Worm (Caenorhabditis elegans): ENCODE results near the gene T22D1.17.
A peak's percentile ranks its signal among the peaks of the same experiment; 100 is the strongest.

Gene T22D1.17

ce11 chrIV:6905947-6906489, at the start of gene T22D1.17, which contains the start of gene T22D1.8:
TSS of gene T22D1.17 (plus strand) at chrIV:6905997.
TSS of gene T22D1.8 (minus strand) at chrIV:6906348.
- TF ChIP-seq nhr-28 (tag; optimal IDR thresholded peaks at IDR 0.05) = no peak
- no peak for TF ChIP-seq nhr-2 (tag; optimal IDR thresholded peaks at IDR 0.05)
- no peak for TF ChIP-seq ceh-83 (GFP tag; optimal IDR thresholded peaks at IDR 0.05)

- TF ChIP-seq snpc-4 (tag; optimal IDR thresholded peaks at IDR 0.05) (no peak), tbx-8 (GFP tag; optimal IDR thresholded peaks at IDR 0.05) (no peak), drap-1 (GFP tag; optimal IDR thresholded peaks at IDR 0.05) (no peak), blmp-1 (tag; optimal IDR thresholded peaks at IDR 0.05) (no peak), ces-1 (GFP tag; optimal IDR thresholded peaks at IDR 0.05) (no peak), nhr-2 (tag; optimal IDR thresholded peaks at IDR 0.05) (no peak), M03D4.4 (tag; optimal IDR thresholded peaks at IDR 0.05) (no peak), sem-2 (GFP tag; optimal IDR thresholded peaks at IDR 0.05) (no peak), mep-1 (tag; optimal IDR thresholded peaks at IDR 0.05) (no peak), unc-39 (tag; optimal IDR thresholded peaks at IDR 0.05) (no peak), cnd-1 (tag; optimal IDR thresholded peaks at IDR 0.05) (no peak), elt-1 (tag; optimal IDR thresholded peaks at IDR 0.05; ENCODE audit: borderline replicate concordance, insufficient read depth) (no peak)
These were observed 46.5 kb upstream of the T22D1.17 start, which contains the start of gene R13H7.2 for ce11 chrIV:6859270-6859669. TSS of gene R13H7.2 (minus strand) at chrIV:6859370.

- no peak for TF ChIP-seq pha-4 (tag; optimal IDR thresholded peaks at IDR 0.05)
- TF ChIP-seq sptf-1 (tag; optimal IDR thresholded peaks at IDR 0.05) = no peak
- no peak for TF ChIP-seq nhr-2 (tag; optimal IDR thresholded peaks at IDR 0.05)
- no peak for TF ChIP-seq hlh-1 (tag; optimal IDR thresholded peaks at IDR 0.05)
- TF ChIP-seq ztf-11 (tag; optimal IDR thresholded peaks at IDR 0.05) = no peak
- no peak for TF ChIP-seq bed-3 (GFP tag; optimal IDR thresholded peaks at IDR 0.05)
- no peak for TF ChIP-seq M03D4.4 (tag; optimal IDR thresholded peaks at IDR 0.05)
- no peak for TF ChIP-seq nhr-76 (tag; optimal IDR thresholded peaks at IDR 0.05)
- no peak for TF ChIP-seq mab-5 (tag; optimal IDR thresholded peaks at IDR 0.05)
- TF ChIP-seq unc-39 (tag; optimal IDR thresholded peaks at IDR 0.05) = no peak
- no peak for TF ChIP-seq blmp-1 (tag; optimal IDR thresholded peaks at IDR 0.05)
- TF ChIP-seq mep-1 (tag; optimal IDR thresholded peaks at IDR 0.05) = no peak
- TF ChIP-seq ceh-39 (tag; optimal IDR thresholded peaks at IDR 0.05) = no peak
- no peak for TF ChIP-seq lin-13 (tag; optimal IDR thresholded peaks at IDR 0.05)
- no peak for TF ChIP-seq ceh-83 (GFP tag; optimal IDR thresholded peaks at IDR 0.05)
- no peak for TF ChIP-seq elt-1 (tag; optimal IDR thresholded peaks at IDR 0.05; ENCODE audit: borderline replicate concordance, insufficient read depth)
- TF ChIP-seq nhr-12 (tag; optimal IDR thresholded peaks at IDR 0.05) = no peak
These were observed 38.0 kb upstream of the T22D1.17 start, which contains the start of gene srx-20 for ce11 chrIV:6867791-6868190. TSS of gene srx-20 (plus strand) at chrIV:6868091.

ce11 chrIV:6872958-6873357, 32.8 kb upstream of the T22D1.17 start, which contains the start of gene srx-19:
TSS of gene srx-19 (plus strand) at chrIV:6873258.
- TF ChIP-seq lin-32 (GFP tag; optimal IDR thresholded peaks at IDR 0.05) (no peak), ces-1 (GFP tag; optimal IDR thresholded peaks at IDR 0.05) (no peak), nhr-12 (tag; optimal IDR thresholded peaks at IDR 0.05) (no peak), nhr-76 (tag; optimal IDR thresholded peaks at IDR 0.05) (no peak), mep-1 (tag; optimal IDR thresholded peaks at IDR 0.05) (no peak), M03D4.4 (tag; optimal IDR thresholded peaks at IDR 0.05) (no peak), hlh-1 (tag; optimal IDR thresholded peaks at IDR 0.05) (no peak), nhr-28 (tag; optimal IDR thresholded peaks at IDR 0.05) (no peak), elt-3 (tag; optimal IDR thresholded peaks at IDR 0.05) (no peak), ceh-39 (tag; optimal IDR thresholded peaks at IDR 0.05) (no peak), lsy-2 (tag; optimal IDR thresholded peaks at IDR 0.05) (no peak), nhr-2 (tag; optimal IDR thresholded peaks at IDR 0.05) (no peak), bed-3 (GFP tag; optimal IDR thresholded peaks at IDR 0.05) (no peak), flh-1 (GFP tag; optimal IDR thresholded peaks at IDR 0.05) (no peak), blmp-1 (tag; optimal IDR thresholded peaks at IDR 0.05) (no peak), unc-39 (tag; optimal IDR thresholded peaks at IDR 0.05) (no peak), sem-2 (GFP tag; optimal IDR thresholded peaks at IDR 0.05) (no peak), drap-1 (GFP tag; optimal IDR thresholded peaks at IDR 0.05) (no peak)

ce11 chrIV:6878912-6879554, 26.8 kb upstream of the T22D1.17 start:
- no peak for TF ChIP-seq lin-13 (tag; optimal IDR thresholded peaks at IDR 0.05)
- TF ChIP-seq unc-62 (GFP tag; optimal IDR thresholded peaks at IDR 0.05) = no peak
- TF ChIP-seq blmp-1 (tag; optimal IDR thresholded peaks at IDR 0.05) = no peak
- peak; percentile 23 for TF ChIP-seq cnd-1 (tag; optimal IDR thresholded peaks at IDR 0.05)
- TF ChIP-seq unc-120 (tag; optimal IDR thresholded peaks at IDR 0.05; ENCODE audit: poor library complexity, severe bottlenecking) = no peak
- TF ChIP-seq nhr-2 (tag; optimal IDR thresholded peaks at IDR 0.05) = no peak
